Fruit fly (Drosophila melanogaster) whole organism, embryonic: ENCODE results near the gene teq.

Experiments used
- ATbp ChIP-seq: fragments of 200-800 bp; sonication (Bioruptor generic); optimal IDR thresholded peaks from 2 replicates; lab custom pipeline; 2017; ENCODE audit warnings: missing biosample characterization, mild to moderate bottlenecking, missing genetic modification characterization, missing genetic modification reagents
- Aef1 ChIP-seq: fragments of 200-800 bp; sonication (Bioruptor generic); IDR thresholded peaks from 3 replicates; pipeline ENCODE4 v1.3.6; 2022; ENCODE audit warnings: missing biosample characterization, missing genetic modification characterization
- Atf-2 ChIP-seq: fragments of 200-800 bp; sonication (Bioruptor generic); optimal IDR thresholded peaks from 2 replicates; lab custom pipeline; 2016; ENCODE audit warnings: missing biosample characterization, missing genetic modification characterization
- B-H1 ChIP-seq: fragments of 200-800 bp; sonication (Bioruptor generic); IDR thresholded peaks from 3 replicates; pipeline ENCODE4 v1.3.6; 2022; ENCODE audit warnings: missing biosample characterization, missing genetic modification characterization
- CG10543 ChIP-seq: fragments of 200-800 bp; sonication (Bioruptor generic); optimal IDR thresholded peaks from 3 replicates; lab custom pipeline; 2017; ENCODE audit warnings: missing biosample characterization, mild to moderate bottlenecking, missing genetic modification characterization, moderate library complexity
- CG10654 ChIP-seq: fragments of 200-800 bp; sonication (Bioruptor generic); optimal IDR thresholded peaks from 2 replicates; lab custom pipeline; 2016; ENCODE audit warnings: missing biosample characterization, missing genetic modification characterization
- CG11398 ChIP-seq: fragments of 200-800 bp; sonication (Bioruptor generic); optimal IDR thresholded peaks from 2 replicates; lab custom pipeline; 2016; ENCODE audit warnings: missing biosample characterization, missing genetic modification characterization
- CG12769 ChIP-seq: fragments of 200-800 bp; sonication (Bioruptor generic); optimal IDR thresholded peaks from 2 replicates; lab custom pipeline; 2019; ENCODE audit warnings: missing biosample characterization, mild to moderate bottlenecking, missing genetic modification characterization, moderate library complexity
- CG13775 ChIP-seq: fragments of 200-800 bp; sonication (Bioruptor generic); optimal IDR thresholded peaks from 3 replicates; lab custom pipeline; 2017; ENCODE audit warnings: missing biosample characterization, mild to moderate bottlenecking, missing genetic modification characterization
- CG13894 ChIP-seq: fragments of 200-800 bp; sonication (Bioruptor generic); optimal IDR thresholded peaks from 3 replicates; lab custom pipeline; 2018; ENCODE audit warnings: missing biosample characterization, mild to moderate bottlenecking, missing genetic modification characterization, moderate library complexity
- CG14050 ChIP-seq: fragments of 200-800 bp; sonication (Bioruptor generic); IDR thresholded peaks from 3 replicates; pipeline ENCODE4 v1.3.6; 2022; ENCODE audit warnings: missing biosample characterization, missing genetic modification characterization
- CG1529 ChIP-seq: fragments of 200-800 bp; sonication (Bioruptor generic); optimal IDR thresholded peaks from 3 replicates; lab custom pipeline; 2018; ENCODE audit warnings: missing biosample characterization, missing genetic modification characterization
- CG2120 ChIP-seq: fragments of 200-800 bp; sonication (Bioruptor generic); optimal IDR thresholded peaks from 3 replicates; lab custom pipeline; 2016; ENCODE audit warnings: missing biosample characterization, missing genetic modification characterization
- CG2889 ChIP-seq: fragments of 200-800 bp; sonication (Bioruptor generic); IDR thresholded peaks from 3 replicates; pipeline ENCODE4 v1.3.6; 2022; ENCODE audit warnings: missing biosample characterization, missing genetic modification characterization
- CG33213 ChIP-seq: fragments of 200-800 bp; sonication (Bioruptor generic); optimal IDR thresholded peaks from 3 replicates; lab custom pipeline; 2016; ENCODE audit warnings: missing biosample characterization, missing genetic modification characterization
- CG33557 ChIP-seq: fragments of 200-800 bp; sonication (Bioruptor generic); optimal IDR thresholded peaks from 2 replicates; lab custom pipeline; 2019; ENCODE audit warnings: missing biosample characterization, mild to moderate bottlenecking, missing genetic modification characterization, moderate library complexity
- CG34422 ChIP-seq: fragments of 200-800 bp; sonication (Bioruptor generic); IDR thresholded peaks from 3 replicates; pipeline ENCODE4 v1.3.6; 2022; ENCODE audit warnings: missing biosample characterization, missing genetic modification characterization
- CG43689 ChIP-seq: fragments of 200-800 bp; sonication (Bioruptor generic); IDR thresholded peaks from 2 replicates; pipeline ENCODE4 v1.3.6; 2022; ENCODE audit warnings: missing biosample characterization, missing genetic modification characterization
- CG4707 ChIP-seq: fragments of 200-800 bp; sonication (Bioruptor generic); optimal IDR thresholded peaks from 2 replicates; lab custom pipeline; 2018; ENCODE audit warnings: missing biosample characterization, mild to moderate bottlenecking, missing genetic modification characterization, moderate library complexity
- CG5245 ChIP-seq: fragments of 200-800 bp; sonication (Bioruptor generic); optimal IDR thresholded peaks from 3 replicates; lab custom pipeline; 2016; ENCODE audit warnings: missing biosample characterization, missing genetic modification characterization
- CG7271 ChIP-seq: fragments of 200-800 bp; sonication (Bioruptor generic); optimal IDR thresholded peaks from 2 replicates; lab custom pipeline; 2018; ENCODE audit warnings: missing biosample characterization, mild to moderate bottlenecking, missing genetic modification characterization, moderate library complexity
- CG8765 ChIP-seq: fragments of 200-800 bp; sonication (Bioruptor generic); IDR thresholded peaks from 2 replicates; pipeline ENCODE4 v1.3.6; 2022; ENCODE audit warnings: missing biosample characterization, missing genetic modification characterization
- CG9727 ChIP-seq: fragments of 200-800 bp; sonication (Bioruptor generic); optimal IDR thresholded peaks from 3 replicates; lab custom pipeline; 2017; ENCODE audit warnings: missing biosample characterization, mild to moderate bottlenecking, missing genetic modification characterization
- Dek ChIP-seq: fragments of 200-800 bp; sonication (Bioruptor generic); optimal IDR thresholded peaks from 3 replicates; lab custom pipeline; 2019; ENCODE audit warnings: missing biosample characterization, mild to moderate bottlenecking, missing genetic modification characterization, moderate library complexity
- Dip2 ChIP-seq: fragments of 200-800 bp; sonication (Bioruptor generic); IDR thresholded peaks from 2 replicates; pipeline ENCODE4 v1.3.6; 2022; ENCODE audit warnings: missing biosample characterization, missing genetic modification characterization
- Dip3 ChIP-seq: fragments of 200-800 bp; sonication (Bioruptor generic); optimal IDR thresholded peaks from 3 replicates; lab custom pipeline; 2016; ENCODE audit warnings: missing biosample characterization, missing genetic modification characterization
- Ets65A ChIP-seq: fragments of 200-800 bp; sonication (Bioruptor generic); peaks from one replicate; lab custom pipeline; 2016; ENCODE audit warnings: missing biosample characterization, missing genetic modification characterization
- HHEX ChIP-seq: fragments of 200-800 bp; sonication (Bioruptor generic); optimal IDR thresholded peaks from 3 replicates; lab custom pipeline; 2017; ENCODE audit warnings: missing biosample characterization, mild to moderate bottlenecking, missing genetic modification characterization, missing genetic modification reagents
- HmgZ ChIP-seq: fragments of 200-800 bp; sonication (Bioruptor generic); optimal IDR thresholded peaks from 2 replicates; lab custom pipeline; 2018; ENCODE audit warnings: missing biosample characterization, mild to moderate bottlenecking, missing genetic modification characterization
- Hr3 ChIP-seq: fragments of 200-800 bp; sonication (Bioruptor generic); optimal IDR thresholded peaks from 3 replicates; lab custom pipeline; 2016; ENCODE audit warnings: missing biosample characterization, missing genetic modification characterization
- Mad ChIP-seq: fragments of 200-800 bp; sonication (Bioruptor generic); optimal IDR thresholded peaks from 2 replicates; lab custom pipeline; 2016; ENCODE audit warnings: missing biosample characterization, missing genetic modification characterization
- Stat92E ChIP-seq, 3 experiments: fragments of >200 bp in 2 of 3; fragments of 200-800 bp in 1 of 3; sonication (Bioruptor generic) in 1 of 3; optimal IDR thresholded peaks; 2 replicates each; lab custom pipeline; 2017 to 2019; ENCODE audit warnings: missing biosample characterization in 3 of 3, missing genetic modification characterization in 3 of 3, mild to moderate bottlenecking in 1 of 3, moderate library complexity in 1 of 3
- Xrp1 ChIP-seq: fragments of 200-800 bp; sonication (Bioruptor generic); IDR thresholded peaks from 2 replicates; pipeline ENCODE4 v1.3.6; 2022; ENCODE audit warnings: missing biosample characterization, missing genetic modification characterization
- chinmo ChIP-seq: fragments of 200-800 bp; sonication (Bioruptor generic); IDR thresholded peaks from 4 replicates; pipeline ENCODE4 v1.3.6; 2022; ENCODE audit warnings: missing biosample characterization, missing genetic modification characterization; ENCODE audit not compliant: partially characterized antibody
- dan ChIP-seq: fragments of 200-800 bp; sonication (Bioruptor generic); IDR thresholded peaks from 2 replicates; pipeline ENCODE4 v1.3.6; 2022; ENCODE audit warnings: missing biosample characterization, missing genetic modification characterization
- disco-r ChIP-seq: fragments of 200-800 bp; sonication (Bioruptor generic); optimal IDR thresholded peaks from 2 replicates; lab custom pipeline; 2016; ENCODE audit warnings: missing biosample characterization, missing genetic modification characterization
- dm ChIP-seq: fragments of 200-800 bp; sonication (Bioruptor generic); optimal IDR thresholded peaks from 3 replicates; lab custom pipeline; 2016; ENCODE audit warnings: missing biosample characterization, missing genetic modification characterization
- dmrt11E ChIP-seq: fragments of 200-800 bp; sonication (Bioruptor generic); optimal IDR thresholded peaks from 3 replicates; lab custom pipeline; 2018; ENCODE audit warnings: missing biosample characterization, mild to moderate bottlenecking, missing genetic modification characterization, moderate library complexity
- en ChIP-seq: fragments of 200-800 bp; sonication (Bioruptor generic); optimal IDR thresholded peaks from 2 replicates; lab custom pipeline; 2016; ENCODE audit warnings: missing biosample characterization, missing genetic modification characterization
- eyg ChIP-seq: fragments of 200-800 bp; sonication (Bioruptor generic); optimal IDR thresholded peaks from 3 replicates; lab custom pipeline; 2016; ENCODE audit warnings: missing biosample characterization, missing genetic modification characterization
- h ChIP-seq: fragments of >200 bp; optimal IDR thresholded peaks from 2 replicates; lab custom pipeline; 2017
- klu ChIP-seq: fragments of 200-800 bp; sonication (Bioruptor generic); IDR thresholded peaks from 2 replicates; pipeline ENCODE4 v1.3.6; 2022; ENCODE audit warnings: missing biosample characterization, missing genetic modification characterization
- luna ChIP-seq: fragments of 200-800 bp; sonication (Bioruptor generic); optimal IDR thresholded peaks from 2 replicates; lab custom pipeline; 2016; ENCODE audit warnings: missing biosample characterization, missing genetic modification characterization
- pnt ChIP-seq: fragments of 200-800 bp; sonication (Bioruptor generic); optimal IDR thresholded peaks from 3 replicates; lab custom pipeline; 2016; ENCODE audit warnings: missing biosample characterization, missing genetic modification characterization
- sens ChIP-seq: fragments of 200-800 bp; sonication (Bioruptor generic); peaks from one replicate; lab custom pipeline; 2016; ENCODE audit warnings: missing biosample characterization, missing genetic modification characterization
- seq ChIP-seq: fragments of 200-800 bp; sonication (Bioruptor generic); IDR thresholded peaks from 2 replicates; pipeline ENCODE4 v1.3.6; 2022; ENCODE audit warnings: missing biosample characterization, missing genetic modification characterization
- shn ChIP-seq: fragments of 200-800 bp; sonication (Bioruptor generic); optimal IDR thresholded peaks from 3 replicates; lab custom pipeline; 2016; ENCODE audit warnings: missing biosample characterization, missing genetic modification characterization
- slbo ChIP-seq: fragments of 200-800 bp; sonication (Bioruptor generic); IDR thresholded peaks from 2 replicates; pipeline ENCODE4 v1.3.6; 2022; ENCODE audit warnings: missing biosample characterization, missing genetic modification characterization
- sr ChIP-seq: fragments of 200-800 bp; sonication (Bioruptor generic); IDR thresholded peaks from 3 replicates; pipeline ENCODE4 v1.3.6; 2022; ENCODE audit warnings: missing biosample characterization, missing genetic modification characterization
- tx ChIP-seq: fragments of 200-800 bp; sonication (Bioruptor generic); optimal IDR thresholded peaks from 2 replicates; lab custom pipeline; 2016; ENCODE audit warnings: missing biosample characterization, missing genetic modification characterization
- zf30C ChIP-seq: fragments of 200-800 bp; sonication (Bioruptor generic); optimal IDR thresholded peaks from 3 replicates; lab custom pipeline; 2018; ENCODE audit warnings: missing biosample characterization, mild to moderate bottlenecking, missing genetic modification characterization

teq gene

dm6 chr3L:9072731-9073385, 1.6 kb upstream of the teq start, which contains the start of the genes CG4911 and CG4942 (continued):
- TF ChIP-seq sr (GFP tag; lab: Robert Waterston, UW), result no peak
- TF ChIP-seq B-H1 (GFP tag; lab: Robert Waterston, UW), result peak; percentile 36; the same call in 2 of the 3 replicates
- TF ChIP-seq shn, result peak; percentile 62
- TF ChIP-seq klu, result peak; percentile 53; the same call in 1 of the 2 replicates
- no peak for TF ChIP-seq chinmo (GFP tag; lab: Robert Waterston, UW)
- no peak for TF ChIP-seq CG43689
- peak; percentile 23 for TF ChIP-seq CG33213
- TF ChIP-seq HHEX, result peak; percentile 40
- peak; percentile 78 for TF ChIP-seq CG10543 (GFP tag; lab: Kevin White, UChicago)
- TF ChIP-seq Dip2 (GFP tag; lab: Robert Waterston, UW), result no peak
- peak; percentile 75 for TF ChIP-seq Hr3
- TF ChIP-seq eyg, result no peak
- peak; percentile 42 for TF ChIP-seq CG9727 (GFP tag; lab: Kevin White, UChicago)
- TF ChIP-seq disco-r (GFP tag; lab: Kevin White, UChicago), result no peak
- peak; percentile 62 for TF ChIP-seq CG33557
- TF ChIP-seq pnt, result peak; percentile 31
- TF ChIP-seq zf30C (GFP tag; lab: Kevin White, UChicago), result no peak
- TF ChIP-seq CG4707 (GFP tag; lab: Kevin White, UChicago), result no peak
- peak; percentile 50 for TF ChIP-seq CG5245 (GFP tag; lab: Kevin White, UChicago)
- peak; percentile 66 for TF ChIP-seq CG10654 (GFP tag; lab: Kevin White, UChicago)
- peak; percentile 66 for TF ChIP-seq Atf-2 (GFP tag; lab: Kevin White, UChicago)
- TF ChIP-seq Dip3 (GFP tag; lab: Kevin White, UChicago), result peak; percentile 75
- no peak for TF ChIP-seq Stat92E (GFP tag; optimal IDR thresholded peaks at IDR 0.05; lab: Kevin White, UChicago)
- TF ChIP-seq dan (GFP tag; lab: Robert Waterston, UW), result no peak
- peak; percentile 36 for TF ChIP-seq CG13894 (tag; lab: Kevin White, UChicago)
- no peak for TF ChIP-seq CG1529
- peak; percentile 65; the same call in 2 of the 3 replicates for TF ChIP-seq Aef1 (GFP tag; lab: Robert Waterston, UW)
- TF ChIP-seq dm, result peak; percentile 18
- peak; percentile 41; the same call in 1 of the 2 replicates for TF ChIP-seq seq (GFP tag; lab: Robert Waterston, UW)
- TF ChIP-seq CG12769, result peak; percentile 61
- TF ChIP-seq ATbp (GFP tag; lab: Kevin White, UChicago), result no peak
- TF ChIP-seq sens, result peak; percentile 97
- TF ChIP-seq CG14050 (GFP tag; lab: Robert Waterston, UW), result peak; percentile 67
- TF ChIP-seq CG2120 (GFP tag; lab: Kevin White, UChicago), result peak; percentile 88
- TF ChIP-seq dmrt11E (tag; lab: Kevin White, UChicago), result peak; percentile 74
- peak; percentile 80 for TF ChIP-seq CG13775 (GFP tag; lab: Kevin White, UChicago)
- peak; percentile 76 for TF ChIP-seq tx (GFP tag; lab: Kevin White, UChicago)
- 0 out of 3 replicates have a peak, but pooled peaks have one; percentile 6 for TF ChIP-seq CG2889
- peak; percentile 34 for TF ChIP-seq Ets65A (GFP tag; lab: Kevin White, UChicago)
- peak; percentile 16 for TF ChIP-seq CG11398 (GFP tag; lab: Kevin White, UChicago)
- no peak for TF ChIP-seq CG8765 (GFP tag; lab: Robert Waterston, UW)
- no peak for TF ChIP-seq CG7271 (tag; lab: Kevin White, UChicago)
- peak; percentile 80 for TF ChIP-seq Xrp1 (GFP tag; lab: Robert Waterston, UW)
- peak; percentile 58 for TF ChIP-seq HmgZ (tag; lab: Kevin White, UChicago)
- TF ChIP-seq Mad, result peak; percentile 59
- TF ChIP-seq h, result no peak
- TF ChIP-seq en (GFP tag; lab: Kevin White, UChicago), result no peak
- TF ChIP-seq CG34422 (GFP tag; lab: Robert Waterston, UW), result peak; percentile 42
- TF ChIP-seq luna (GFP tag; lab: Kevin White, UChicago), result peak; percentile 39
- peak; percentile 58 for TF ChIP-seq Dek (tag; lab: Kevin White, UChicago)
- peak; percentile 86 for TF ChIP-seq slbo
